Worm (Caenorhabditis elegans) whole organism, L1 larva: Measurements from ENCODE around the gene R09A8.1.

ENCODE experiments used
- C34B4.2 ChIP-seq: sonication (generic microtip); optimal IDR thresholded peaks from 2 replicates; lab custom pipeline; 2017; ENCODE audit warnings: mild to moderate bottlenecking, missing genetic modification characterization, missing compliant biosample characterization
- fkh-10 ChIP-seq: sonication (generic microtip); optimal IDR thresholded peaks from 2 replicates; lab custom pipeline; 2017; ENCODE audit warnings: missing biosample characterization, missing genetic modification reagents, missing genetic modification characterization
- jun-1 ChIP-seq: fragments of 150-350 bp; optimal IDR thresholded peaks from 2 replicates; lab custom pipeline; 2014; ENCODE audit warnings: missing biosample characterization, missing genetic modification reagents, missing genetic modification characterization
- lin-13 ChIP-seq: fragments of 150-350 bp; optimal IDR thresholded peaks from 2 replicates; lab custom pipeline; 2014; ENCODE audit warnings: missing biosample characterization, missing genetic modification reagents, missing genetic modification characterization
- lir-3 ChIP-seq: sonication (generic microtip); optimal IDR thresholded peaks from 2 replicates; lab custom pipeline; 2016; ENCODE audit warnings: mild to moderate bottlenecking, missing genetic modification characterization, moderate library complexity, missing compliant biosample characterization; ENCODE audit not compliant: poor library complexity
- mep-1 ChIP-seq: fragments of 150-350 bp; optimal IDR thresholded peaks from 2 replicates; lab custom pipeline; 2014; ENCODE audit warnings: missing biosample characterization, missing genetic modification characterization
- nhr-11 ChIP-seq: fragments of 150-350 bp; optimal IDR thresholded peaks from 2 replicates; lab custom pipeline; 2014; ENCODE audit warnings: missing biosample characterization, missing genetic modification characterization
- nhr-76 ChIP-seq: sonication (generic microtip); optimal IDR thresholded peaks from 2 replicates; lab custom pipeline; 2017; ENCODE audit warnings: missing biosample characterization, missing genetic modification characterization
- unc-62 ChIP-seq: fragments of 150-350 bp; optimal IDR thresholded peaks from 2 replicates; lab custom pipeline; 2014; ENCODE audit warnings: missing biosample characterization, missing genetic modification reagents, missing genetic modification characterization
- xbp-1 ChIP-seq: sonication (generic microtip); optimal IDR thresholded peaks from 2 replicates; lab custom pipeline; 2016; ENCODE audit warnings: missing genetic modification characterization, missing compliant biosample characterization

DNA sequence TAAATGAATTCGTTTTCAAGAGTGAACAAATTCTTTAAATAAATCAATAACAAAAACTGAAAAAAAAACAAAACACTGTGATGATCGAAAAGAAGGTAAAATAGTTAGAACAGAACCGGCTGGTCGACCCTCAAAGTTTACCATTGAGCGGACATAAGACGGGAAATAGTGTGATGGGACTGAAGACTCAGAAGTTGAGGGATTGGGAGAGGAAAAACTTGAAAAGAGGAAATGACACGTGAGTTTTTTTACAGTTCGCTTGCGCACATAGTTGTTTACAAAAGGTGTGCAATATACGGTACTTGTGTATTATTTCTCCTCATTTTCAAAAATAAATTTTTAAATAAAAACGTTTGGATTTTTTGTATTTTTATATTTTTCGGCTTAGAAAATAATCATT is 29.4 kb downstream of the R09A8.1 start:
- TF ChIP-seq lir-3 (tag; lab: Kevin White, UChicago): no peak
- no peak for TF ChIP-seq C34B4.2 (tag; lab: Kevin White, UChicago)
- no peak for TF ChIP-seq unc-62 (GFP tag; lab: Kevin White, UChicago)
- no peak for TF ChIP-seq nhr-11 (tag; lab: Kevin White, UChicago)
- peak; percentile 34 for TF ChIP-seq mep-1 (tag; lab: Kevin White, UChicago)
- no peak for TF ChIP-seq xbp-1 (tag; lab: Kevin White, UChicago)
- TF ChIP-seq nhr-76 (tag; lab: Kevin White, UChicago): no peak
- no peak for TF ChIP-seq fkh-10 (GFP tag; lab: Kevin White, UChicago)
- TF ChIP-seq jun-1: no peak
- TF ChIP-seq lin-13 (GFP tag; lab: Kevin White, UChicago): no peak
